Fruit fly (Drosophila melanogaster) whole organism, embryonic: ENCODE results near the gene CG8206.

Source experiments
- ATbp ChIP-seq: fragments of 200-800 bp; sonication (Bioruptor generic); optimal IDR thresholded peaks from 2 replicates; lab custom pipeline; 2017; ENCODE audit warnings: missing biosample characterization, mild to moderate bottlenecking, missing genetic modification characterization, missing genetic modification reagents
- Aef1 ChIP-seq: fragments of 200-800 bp; sonication (Bioruptor generic); IDR thresholded peaks from 3 replicates; pipeline ENCODE4 v1.3.6; 2022; ENCODE audit warnings: missing biosample characterization, missing genetic modification characterization
- C15 ChIP-seq: fragments of 200-800 bp; sonication (Bioruptor generic); IDR thresholded peaks from 3 replicates; pipeline ENCODE4 v1.3.6; 2022; ENCODE audit warnings: missing biosample characterization, missing genetic modification characterization
- CG12104 ChIP-seq: fragments of 200-800 bp; sonication (Bioruptor generic); optimal IDR thresholded peaks from 3 replicates; lab custom pipeline; 2016; ENCODE audit warnings: missing biosample characterization, missing genetic modification characterization
- CG14014 ChIP-seq: fragments of 200-800 bp; sonication (Bioruptor generic); IDR thresholded peaks from 2 replicates; pipeline ENCODE4 v1.3.6; 2022; ENCODE audit warnings: missing biosample characterization, missing genetic modification characterization
- CG14710 ChIP-seq: fragments of 200-800 bp; sonication (Bioruptor generic); optimal IDR thresholded peaks from 3 replicates; lab custom pipeline; 2019; ENCODE audit warnings: missing biosample characterization, mild to moderate bottlenecking, missing genetic modification characterization, moderate library complexity
- CG15601 ChIP-seq: fragments of 200-800 bp; sonication (Bioruptor generic); optimal IDR thresholded peaks from 3 replicates; lab custom pipeline; 2019; ENCODE audit warnings: missing biosample characterization, mild to moderate bottlenecking, missing genetic modification characterization, moderate library complexity
- CG16863 ChIP-seq: fragments of 200-800 bp; sonication (Bioruptor generic); optimal IDR thresholded peaks from 3 replicates; lab custom pipeline; 2016; ENCODE audit warnings: missing biosample characterization, missing genetic modification characterization
- CG17361 ChIP-seq: fragments of 200-800 bp; sonication (Bioruptor generic); IDR thresholded peaks from 3 replicates; pipeline ENCODE4 v1.3.6; 2022; ENCODE audit warnings: missing biosample characterization, missing genetic modification characterization
- CG2712 ChIP-seq: fragments of 200-800 bp; optimal IDR thresholded peaks from 3 replicates; lab custom pipeline; 2019; ENCODE audit warnings: missing biosample characterization, mild to moderate bottlenecking, missing genetic modification characterization, moderate library complexity
- CG31365 ChIP-seq: fragments of 200-800 bp; sonication (Bioruptor generic); optimal IDR thresholded peaks from 2 replicates; lab custom pipeline; 2018; ENCODE audit warnings: missing biosample characterization, mild to moderate bottlenecking, missing genetic modification characterization
- CG32772 ChIP-seq: fragments of 200-800 bp; sonication (Bioruptor generic); IDR thresholded peaks from 2 replicates; pipeline ENCODE4 v1.3.6; 2022; ENCODE audit warnings: missing biosample characterization, missing genetic modification characterization
- CG3281 ChIP-seq: fragments of 200-800 bp; sonication (Bioruptor generic); optimal IDR thresholded peaks from 3 replicates; lab custom pipeline; 2017; ENCODE audit warnings: missing biosample characterization, mild to moderate bottlenecking, missing genetic modification characterization
- CG43689 ChIP-seq: fragments of 200-800 bp; sonication (Bioruptor generic); IDR thresholded peaks from 2 replicates; pipeline ENCODE4 v1.3.6; 2022; ENCODE audit warnings: missing biosample characterization, missing genetic modification characterization
- CG4707 ChIP-seq: fragments of 200-800 bp; sonication (Bioruptor generic); optimal IDR thresholded peaks from 2 replicates; lab custom pipeline; 2018; ENCODE audit warnings: missing biosample characterization, mild to moderate bottlenecking, missing genetic modification characterization, moderate library complexity
- CG6254 ChIP-seq: fragments of 200-800 bp; sonication (Bioruptor generic); optimal IDR thresholded peaks from 3 replicates; lab custom pipeline; 2017; ENCODE audit warnings: mild to moderate bottlenecking, missing biosample characterization, missing genetic modification reagents, missing genetic modification characterization
- CG6683 ChIP-seq: fragments of 200-800 bp; sonication (Bioruptor generic); optimal IDR thresholded peaks from 2 replicates; lab custom pipeline; 2017; ENCODE audit warnings: missing biosample characterization, mild to moderate bottlenecking, missing genetic modification characterization, missing genetic modification reagents
- CG7786 ChIP-seq: fragments of 200-800 bp; sonication (Bioruptor generic); optimal IDR thresholded peaks from 2 replicates; lab custom pipeline; 2016; ENCODE audit warnings: missing biosample characterization, missing genetic modification characterization
- CG8089 ChIP-seq: fragments of 200-800 bp; sonication (Bioruptor generic); optimal IDR thresholded peaks from 3 replicates; lab custom pipeline; 2016; ENCODE audit warnings: missing biosample characterization, missing genetic modification characterization
- Dad ChIP-seq: fragments of 200-800 bp; sonication (Bioruptor generic); optimal IDR thresholded peaks from 3 replicates; lab custom pipeline; 2016; ENCODE audit warnings: missing biosample characterization, missing genetic modification characterization
- Dip2 ChIP-seq: fragments of 200-800 bp; sonication (Bioruptor generic); IDR thresholded peaks from 2 replicates; pipeline ENCODE4 v1.3.6; 2022; ENCODE audit warnings: missing biosample characterization, missing genetic modification characterization
- Dp ChIP-seq: fragments of 200-800 bp; sonication (Bioruptor generic); optimal IDR thresholded peaks from 2 replicates; lab custom pipeline; 2018; ENCODE audit warnings: missing biosample characterization, mild to moderate bottlenecking, missing genetic modification characterization, moderate library complexity
- Drgx ChIP-seq: fragments of 200-800 bp; sonication (Bioruptor generic); IDR thresholded peaks from 2 replicates; pipeline ENCODE4 v1.3.6; 2022; ENCODE audit warnings: missing biosample characterization, missing genetic modification characterization
- Elba2 ChIP-seq: fragments of 200-800 bp; sonication (Bioruptor generic); optimal IDR thresholded peaks from 3 replicates; lab custom pipeline; 2016; ENCODE audit warnings: missing biosample characterization, missing genetic modification characterization
- H2.0 ChIP-seq: fragments of 200-800 bp; sonication (Bioruptor generic); IDR thresholded peaks from 2 replicates; pipeline ENCODE4 v1.3.6; 2022; ENCODE audit warnings: missing biosample characterization, missing genetic modification characterization
- NC2α ChIP-seq: fragments of 200-800 bp; sonication (Bioruptor generic); optimal IDR thresholded peaks from 2 replicates; lab custom pipeline; 2016; ENCODE audit warnings: missing biosample characterization, missing genetic modification characterization
- Rfx ChIP-seq: fragments of 200-800 bp; sonication (Bioruptor generic); IDR thresholded peaks from 2 replicates; pipeline ENCODE4 v1.3.6; 2022; ENCODE audit warnings: missing biosample characterization, missing genetic modification characterization
- Sox100B ChIP-seq: fragments of 200-800 bp; sonication (Bioruptor generic); optimal IDR thresholded peaks from 3 replicates; lab custom pipeline; 2018; ENCODE audit warnings: missing biosample characterization, mild to moderate bottlenecking, missing genetic modification characterization
- Sox102F ChIP-seq: fragments of 200-800 bp; sonication (Bioruptor generic); optimal IDR thresholded peaks from 2 replicates; lab custom pipeline; 2018; ENCODE audit warnings: missing biosample characterization, mild to moderate bottlenecking, missing genetic modification characterization, moderate library complexity
- ab ChIP-seq: fragments of 200-800 bp; sonication (Bioruptor generic); optimal IDR thresholded peaks from 2 replicates; lab custom pipeline; 2016; ENCODE audit warnings: missing biosample characterization, missing genetic modification characterization
- ac ChIP-seq: fragments of 200-800 bp; sonication (Bioruptor generic); optimal IDR thresholded peaks from 3 replicates; lab custom pipeline; 2017; ENCODE audit warnings: missing biosample characterization, mild to moderate bottlenecking, missing genetic modification characterization
- ap ChIP-seq: fragments of 200-800 bp; sonication (Bioruptor generic); IDR thresholded peaks from 2 replicates; pipeline ENCODE4 v1.3.6; 2022; ENCODE audit warnings: missing biosample characterization, missing genetic modification characterization
- ara ChIP-seq: fragments of 200-800 bp; sonication (Bioruptor generic); IDR thresholded peaks from 2 replicates; pipeline ENCODE4 v1.3.6; 2022; ENCODE audit warnings: missing biosample characterization, missing genetic modification characterization
- ato ChIP-seq: fragments of 200-800 bp; sonication (Bioruptor generic); IDR thresholded peaks from 2 replicates; pipeline ENCODE4 v1.3.6; 2022; ENCODE audit warnings: missing biosample characterization, missing genetic modification characterization; ENCODE audit not compliant: partially characterized antibody
- bbx ChIP-seq: fragments of 200-800 bp; sonication (Bioruptor generic); IDR thresholded peaks from 2 replicates; pipeline ENCODE4 v1.3.6; 2022; ENCODE audit warnings: missing biosample characterization, missing genetic modification characterization; ENCODE audit not compliant: partially characterized antibody
- bcd ChIP-seq: fragments of 200-800 bp; sonication (Bioruptor generic); optimal IDR thresholded peaks from 2 replicates; lab custom pipeline; 2017; ENCODE audit warnings: missing biosample characterization, mild to moderate bottlenecking, missing genetic modification characterization
- btn ChIP-seq: fragments of 200-800 bp; sonication (Bioruptor generic); optimal IDR thresholded peaks from 2 replicates; lab custom pipeline; 2016; ENCODE audit warnings: missing biosample characterization, missing genetic modification characterization
- cwo ChIP-seq: fragments of 200-800 bp; sonication (Bioruptor generic); optimal IDR thresholded peaks from 3 replicates; lab custom pipeline; 2017; ENCODE audit warnings: missing biosample characterization, missing genetic modification characterization, mild to moderate bottlenecking, moderate library complexity, missing genetic modification reagents
- dati ChIP-seq: fragments of 200-800 bp; sonication (Bioruptor generic); IDR thresholded peaks from 2 replicates; pipeline ENCODE4 v1.3.6; 2022; ENCODE audit warnings: missing biosample characterization, missing genetic modification characterization
- ftz-f1 ChIP-seq: fragments of 200-800 bp; sonication (Bioruptor generic); optimal IDR thresholded peaks from 2 replicates; lab custom pipeline; 2016; ENCODE audit warnings: missing biosample characterization, missing genetic modification characterization
- gem ChIP-seq: fragments of 200-800 bp; sonication (Bioruptor generic); optimal IDR thresholded peaks from 2 replicates; lab custom pipeline; 2019; ENCODE audit warnings: missing biosample characterization, mild to moderate bottlenecking, missing genetic modification characterization, moderate library complexity
- gsb ChIP-seq: fragments of 200-800 bp; sonication (Bioruptor generic); IDR thresholded peaks from 2 replicates; pipeline ENCODE4 v1.3.6; 2022; ENCODE audit warnings: missing biosample characterization, missing genetic modification characterization
- luna ChIP-seq: fragments of 200-800 bp; sonication (Bioruptor generic); optimal IDR thresholded peaks from 2 replicates; lab custom pipeline; 2016; ENCODE audit warnings: missing biosample characterization, missing genetic modification characterization
- odd ChIP-seq: fragments of 200-800 bp; sonication (Bioruptor generic); optimal IDR thresholded peaks from 2 replicates; lab custom pipeline; 2017; ENCODE audit warnings: missing biosample characterization, mild to moderate bottlenecking, missing genetic modification characterization
- phol ChIP-seq: fragments of 200-800 bp; sonication (Bioruptor generic); optimal IDR thresholded peaks from 3 replicates; lab custom pipeline; 2018; ENCODE audit warnings: missing biosample characterization, mild to moderate bottlenecking, missing genetic modification characterization, moderate library complexity
- schlank ChIP-seq: fragments of 200-800 bp; sonication (Bioruptor generic); optimal IDR thresholded peaks from 2 replicates; lab custom pipeline; 2018; ENCODE audit warnings: missing biosample characterization, mild to moderate bottlenecking, missing genetic modification characterization
- slou ChIP-seq: fragments of 200-800 bp; sonication (Bioruptor generic); optimal IDR thresholded peaks from 3 replicates; lab custom pipeline; 2016; ENCODE audit warnings: missing biosample characterization, missing genetic modification characterization
- sob ChIP-seq: fragments of 200-800 bp; sonication (Bioruptor generic); IDR thresholded peaks from 2 replicates; pipeline ENCODE4 v1.3.6; 2022; ENCODE audit warnings: missing biosample characterization, missing genetic modification characterization
- toy ChIP-seq: fragments of 200-800 bp; sonication (Bioruptor generic); IDR thresholded peaks from 2 replicates; pipeline ENCODE4 v1.3.6; 2022; ENCODE audit warnings: missing biosample characterization, missing genetic modification characterization
- twi ChIP-seq: fragments of 200-800 bp; optimal IDR thresholded peaks from 2 replicates; lab custom pipeline; 2019; ENCODE audit warnings: missing biosample characterization, mild to moderate bottlenecking, missing genetic modification characterization, moderate library complexity
- tx ChIP-seq: fragments of 200-800 bp; sonication (Bioruptor generic); optimal IDR thresholded peaks from 2 replicates; lab custom pipeline; 2016; ENCODE audit warnings: missing biosample characterization, missing genetic modification characterization

The CG8206 gene

DNA sequence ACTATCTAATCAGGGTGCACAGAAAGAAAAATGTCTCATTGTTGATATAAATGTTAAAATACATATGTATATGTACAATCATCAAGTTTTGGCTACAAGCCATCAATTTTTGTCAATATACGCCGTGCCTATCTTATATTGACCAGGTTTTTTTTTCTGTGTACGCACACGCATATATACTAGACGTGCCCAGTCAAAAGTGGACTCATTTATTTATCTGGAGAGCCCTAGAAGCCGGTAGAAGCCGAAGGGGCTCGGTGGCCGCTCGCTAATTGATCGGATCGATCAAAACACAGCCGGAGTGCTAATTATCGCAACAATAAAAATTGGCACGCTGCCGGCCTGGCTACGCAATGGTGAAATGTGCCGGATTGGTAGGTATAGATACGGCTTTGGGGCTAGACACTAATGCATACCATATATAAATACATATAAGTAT lies 1.3 kb downstream of the CG8206 start (continued):
- TF ChIP-seq CG4707 = peak; percentile 14
- TF ChIP-seq Dp (GFP tag; lab: Kevin White, UChicago) = no peak
- TF ChIP-seq CG14014 = peak; percentile 80
- TF ChIP-seq cwo (GFP tag; lab: Kevin White, UChicago) = peak; percentile 84
- TF ChIP-seq C15 = peak; percentile 47; the same call in 1 of the 3 replicates
- TF ChIP-seq H2.0 (GFP tag; lab: Robert Waterston, UW) = 0 out of 2 replicates have a peak, but pooled peaks have one; percentile 33
- peak; percentile 52 for TF ChIP-seq phol
- peak; percentile 73 for TF ChIP-seq Aef1 (GFP tag; lab: Robert Waterston, UW)
- peak; percentile 9 for TF ChIP-seq slou (GFP tag; lab: Kevin White, UChicago)
- peak; percentile 34; the same call in 1 of the 2 replicates for TF ChIP-seq ap (GFP tag; lab: Robert Waterston, UW)
- peak; percentile 53; the same call in 1 of the 2 replicates for TF ChIP-seq ara (GFP tag; lab: Robert Waterston, UW)
- peak; percentile 60 for TF ChIP-seq bcd (GFP tag; lab: Kevin White, UChicago)
- TF ChIP-seq CG7786 (GFP tag; lab: Kevin White, UChicago) = peak; percentile 66
- peak; percentile 87 for TF ChIP-seq sob (GFP tag; lab: Robert Waterston, UW)
- TF ChIP-seq Dip2 (GFP tag; lab: Robert Waterston, UW) = no peak
- no peak for TF ChIP-seq Sox100B
- TF ChIP-seq CG6254 (GFP tag; lab: Kevin White, UChicago) = peak; percentile 0
- peak; percentile 52 for TF ChIP-seq CG31365
- TF ChIP-seq CG32772 = peak; percentile 69
- TF ChIP-seq CG16863 (GFP tag; lab: Kevin White, UChicago) = peak; percentile 54
- TF ChIP-seq btn (GFP tag; lab: Kevin White, UChicago) = no peak
- no peak for TF ChIP-seq Sox102F (GFP tag; lab: Kevin White, UChicago)
- peak; percentile 31 for TF ChIP-seq Dad (GFP tag; lab: Kevin White, UChicago)
- peak; percentile 78 for TF ChIP-seq CG3281
- TF ChIP-seq Rfx = peak; percentile 92
- TF ChIP-seq ato (GFP tag; lab: Robert Waterston, UW) = no peak
- peak; percentile 46 for TF ChIP-seq Drgx (GFP tag; lab: Robert Waterston, UW)
- no peak for TF ChIP-seq CG15601 (tag; lab: Kevin White, UChicago)
- TF ChIP-seq tx (GFP tag; lab: Kevin White, UChicago) = peak; percentile 32
- no peak for TF ChIP-seq ac (GFP tag; lab: Kevin White, UChicago)
- TF ChIP-seq gem (tag; lab: Kevin White, UChicago) = peak; percentile 81
- TF ChIP-seq CG12104 (GFP tag; lab: Kevin White, UChicago) = no peak
- TF ChIP-seq Elba2 (GFP tag; lab: Kevin White, UChicago) = no peak
- peak; percentile 79 for TF ChIP-seq schlank (tag; lab: Kevin White, UChicago)
- TF ChIP-seq CG2712 (tag; lab: Kevin White, UChicago) = peak; percentile 61
- TF ChIP-seq NC2α (GFP tag; lab: Kevin White, UChicago) = no peak
- no peak for TF ChIP-seq CG8089
- TF ChIP-seq gsb (GFP tag; lab: Robert Waterston, UW) = peak; percentile 70
- TF ChIP-seq ATbp (GFP tag; lab: Kevin White, UChicago) = peak; percentile 64
- TF ChIP-seq odd (GFP tag; lab: Kevin White, UChicago) = peak; percentile 62
- peak; percentile 59 for TF ChIP-seq CG17361
- peak; percentile 4 for TF ChIP-seq ab (GFP tag; lab: Kevin White, UChicago)
- peak; percentile 59 for TF ChIP-seq CG43689 (GFP tag; lab: Robert Waterston, UW)
- TF ChIP-seq toy (GFP tag; lab: Robert Waterston, UW) = 0 out of 2 replicates have a peak, but pooled peaks have one; percentile 40
- no peak for TF ChIP-seq bbx (GFP tag; lab: Robert Waterston, UW)
- TF ChIP-seq dati (GFP tag; lab: Robert Waterston, UW) = peak; percentile 31; the same call in 1 of the 2 replicates
- peak; percentile 3 for TF ChIP-seq CG14710 (tag; lab: Kevin White, UChicago)
- TF ChIP-seq luna (GFP tag; lab: Kevin White, UChicago) = no peak
- TF ChIP-seq twi (tag; lab: Kevin White, UChicago) = no peak
- peak; percentile 63 for TF ChIP-seq CG6683
- no peak for TF ChIP-seq ftz-f1
